Worm (Caenorhabditis elegans) whole organism, midembryonic: ENCODE data around the gene F58A4.1.

Source experiments
- T22C8.4 ChIP-seq: fragments of 200-800 bp; sonication (Bioruptor generic); IDR thresholded peaks from 2 replicates; pipeline ENCODE4 v1.3.6; 2022; ENCODE audit warnings: missing genetic modification characterization, missing compliant biosample characterization
- cog-1 ChIP-seq: sonication (generic microtip); optimal IDR thresholded peaks from 2 replicates; lab custom pipeline; 2016; ENCODE audit warnings: missing genetic modification characterization, missing compliant biosample characterization
- flt-1 ChIP-seq: fragments of 200-800 bp; sonication (Bioruptor generic); IDR thresholded peaks from 2 replicates; pipeline ENCODE4 v1.3.6; 2022; ENCODE audit warnings: missing genetic modification characterization, missing compliant biosample characterization
- klf-2 ChIP-seq: fragments of 200-800 bp; sonication (Bioruptor generic); conservative IDR thresholded peaks from 2 replicates; pipeline ENCODE4 v1.3.6; 2022; ENCODE audit warnings: missing genetic modification reagents, missing genetic modification characterization, missing compliant biosample characterization
- med-1 ChIP-seq: sonication (generic microtip); optimal IDR thresholded peaks from 2 replicates; lab custom pipeline; 2017; ENCODE audit warnings: missing genetic modification characterization, mild to moderate bottlenecking, missing compliant biosample characterization, antibody characterized with exemption, missing genetic modification reagents; ENCODE audit not compliant: insufficient read depth
- ref-1 ChIP-seq: fragments of 200-800 bp; sonication (Bioruptor generic); conservative IDR thresholded peaks from 2 replicates; pipeline ENCODE4 v1.3.6; 2022; ENCODE audit warnings: missing genetic modification reagents, missing genetic modification characterization, missing compliant biosample characterization
- tab-1 ChIP-seq: fragments of 200-800 bp; sonication (Bioruptor generic); IDR thresholded peaks from 2 replicates; pipeline ENCODE4 v1.3.6; 2022; ENCODE audit warnings: missing genetic modification characterization, missing compliant biosample characterization
- ztf-23 ChIP-seq: fragments of 200-800 bp; sonication (Bioruptor generic); IDR thresholded peaks from 2 replicates; pipeline ENCODE4 v1.3.6; 2022; ENCODE audit warnings: missing genetic modification reagents, missing genetic modification characterization, missing compliant biosample characterization
- ztf-29 ChIP-seq: fragments of 200-800 bp; sonication (Bioruptor generic); IDR thresholded peaks from 2 replicates; pipeline ENCODE4 v1.3.6; 2022; ENCODE audit warnings: missing genetic modification reagents, missing genetic modification characterization, missing compliant biosample characterization

The F58A4.1 gene

ce11 chrIII:9580039-9580891 lies 18.0 kb upstream of the F58A4.1 start, which contains the start of gene ced-7:
Gene ced-7, minus strand, starts transcription at chrIII:9580089.
- TF ChIP-seq ref-1 (GFP tag; lab: Robert Waterston, UW) (no peak), flt-1 (no peak), tab-1 (GFP tag; lab: Robert Waterston, UW) (no peak), cog-1 (tag; lab: Kevin White, UChicago) (no peak), klf-2 (no peak), med-1 (GFP tag; lab: Kevin White, UChicago) (no peak)

ce11 chrIII:9582240-9582639 lies 16.0 kb upstream of the F58A4.1 start, which contains the start of gene C48B4.3:
Gene C48B4.3, minus strand, starts transcription at chrIII:9582388.
- TF ChIP-seq ztf-29 (GFP tag; lab: Robert Waterston, UW) (no peak), ztf-23 (GFP tag; lab: Robert Waterston, UW) (no peak), klf-2 (no peak), flt-1 (no peak), cog-1 (tag; lab: Kevin White, UChicago) (no peak), tab-1 (GFP tag; lab: Robert Waterston, UW) (no peak), T22C8.4 (GFP tag; lab: Robert Waterston, UW) (no peak), ref-1 (GFP tag; lab: Robert Waterston, UW) (no peak), med-1 (GFP tag; lab: Kevin White, UChicago) (no peak)

ce11 chrIII:9583224-9583623 lies 15.0 kb upstream of the F58A4.1 start:
- no peak for TF ChIP-seq ztf-23 (GFP tag; lab: Robert Waterston, UW)
- no peak for TF ChIP-seq med-1 (GFP tag; lab: Kevin White, UChicago)
- TF ChIP-seq tab-1 (GFP tag; lab: Robert Waterston, UW): no peak
- no peak for TF ChIP-seq flt-1
- TF ChIP-seq T22C8.4 (GFP tag; lab: Robert Waterston, UW): no peak
- no peak for TF ChIP-seq cog-1 (tag; lab: Kevin White, UChicago)
- no peak for TF ChIP-seq klf-2
- no peak for TF ChIP-seq ref-1 (GFP tag; lab: Robert Waterston, UW)
- no peak for TF ChIP-seq ztf-29 (GFP tag; lab: Robert Waterston, UW)

- TF ChIP-seq T22C8.4 (GFP tag; lab: Robert Waterston, UW): no peak
- TF ChIP-seq tab-1 (GFP tag; lab: Robert Waterston, UW): no peak
- TF ChIP-seq ztf-23 (GFP tag; lab: Robert Waterston, UW): no peak
- no peak for TF ChIP-seq flt-1
- TF ChIP-seq ref-1 (GFP tag; lab: Robert Waterston, UW): no peak
- TF ChIP-seq cog-1 (tag; lab: Kevin White, UChicago): no peak
- no peak for TF ChIP-seq klf-2
- TF ChIP-seq med-1 (GFP tag; lab: Kevin White, UChicago): no peak
- no peak for TF ChIP-seq ztf-29 (GFP tag; lab: Robert Waterston, UW)
Measured at ce11 chrIII:9585314-9585713, 13.0 kb upstream of the F58A4.1 start.

- TF ChIP-seq ztf-23 (GFP tag; lab: Robert Waterston, UW) (no peak), klf-2 (no peak), T22C8.4 (GFP tag; lab: Robert Waterston, UW) (no peak), med-1 (GFP tag; lab: Kevin White, UChicago) (no peak), flt-1 (no peak), tab-1 (GFP tag; lab: Robert Waterston, UW) (no peak), ztf-29 (GFP tag; lab: Robert Waterston, UW) (no peak), cog-1 (tag; lab: Kevin White, UChicago) (no peak), ref-1 (GFP tag; lab: Robert Waterston, UW) (no peak)
Measured at ce11 chrIII:9590212-9590611, 8.1 kb upstream of the F58A4.1 start.

- no peak for TF ChIP-seq med-1 (GFP tag; lab: Kevin White, UChicago)
Measured at ce11 chrIII:9592118-9592517, 6.2 kb upstream of the F58A4.1 start, which contains the start of gene acox-1.5. Gene acox-1.5, minus strand, starts transcription at chrIII:9592192.

ce11 chrIII:9595563-9595962 lies 2.7 kb upstream of the F58A4.1 start, which contains the start of gene rom-2:
Gene rom-2, minus strand, starts transcription at chrIII:9595663.
- no peak for TF ChIP-seq ztf-29 (GFP tag; lab: Robert Waterston, UW)
- no peak for TF ChIP-seq med-1 (GFP tag; lab: Kevin White, UChicago)
- TF ChIP-seq ztf-23 (GFP tag; lab: Robert Waterston, UW): no peak
- TF ChIP-seq ref-1 (GFP tag; lab: Robert Waterston, UW): no peak

ce11 chrIII:9597044-9597443 lies 1.2 kb upstream of the F58A4.1 start, which contains the start of gene C48B4.12:
Gene C48B4.12, plus strand, starts transcription at chrIII:9597344.
- no peak for TF ChIP-seq ztf-29 (GFP tag; lab: Robert Waterston, UW)
- no peak for TF ChIP-seq ztf-23 (GFP tag; lab: Robert Waterston, UW)
- no peak for TF ChIP-seq flt-1
- TF ChIP-seq med-1 (GFP tag; lab: Kevin White, UChicago): no peak
- TF ChIP-seq T22C8.4 (GFP tag; lab: Robert Waterston, UW): no peak
- no peak for TF ChIP-seq klf-2

- TF ChIP-seq T22C8.4 (GFP tag; lab: Robert Waterston, UW): no peak
- TF ChIP-seq flt-1: no peak
- TF ChIP-seq ztf-23 (GFP tag; lab: Robert Waterston, UW): no peak
Measured at ce11 chrIII:9600645-9601044, 2.4 kb downstream of the F58A4.1 start, which contains the start of gene F58A4.2. Gene F58A4.2, minus strand, starts transcription at chrIII:9600745.

- TF ChIP-seq tab-1 (GFP tag; lab: Robert Waterston, UW) (no peak), T22C8.4 (GFP tag; lab: Robert Waterston, UW) (no peak), ztf-29 (GFP tag; lab: Robert Waterston, UW) (no peak), ztf-23 (GFP tag; lab: Robert Waterston, UW) (no peak), flt-1 (no peak), ref-1 (GFP tag; lab: Robert Waterston, UW) (no peak), cog-1 (tag; lab: Kevin White, UChicago) (no peak), med-1 (GFP tag; lab: Kevin White, UChicago) (no peak), klf-2 (no peak)
Measured at ce11 chrIII:9608650-9609049, 10.4 kb downstream of the F58A4.1 start, which contains the start of gene clec-161. Gene clec-161, minus strand, starts transcription at chrIII:9608750.
